Fruit fly (Drosophila melanogaster): Measurements from ENCODE around the gene eIF4H1.

The eIF4H1 gene

dm6 chrX:16484533-16484932 lies 36.1 kb downstream of the eIF4H1 start:
- TF ChIP-seq MBD-R2 (GFP tag; IDR thresholded peaks at IDR 0.05) = no peak
- no peak for TF ChIP-seq CG7928 (GFP tag; optimal IDR thresholded peaks at IDR 0.05)
- TF ChIP-seq Xrp1 (GFP tag; IDR thresholded peaks at IDR 0.05) = no peak
- TF ChIP-seq Ets65A (GFP tag) = peak; percentile 6
- TF ChIP-seq hth (optimal IDR thresholded peaks at IDR 0.05) = no peak
- TF ChIP-seq Neu2 (GFP tag; optimal IDR thresholded peaks at IDR 0.05; ENCODE audit: borderline replicate concordance) = peak; percentile 24
- TF ChIP-seq unpg (GFP tag; optimal IDR thresholded peaks at IDR 0.05) = no peak
- TF ChIP-seq Dad (GFP tag; optimal IDR thresholded peaks at IDR 0.05) = no peak
- no peak for TF ChIP-seq fd64A (GFP tag; optimal IDR thresholded peaks at IDR 0.05)
- TF ChIP-seq eve (GFP tag; optimal IDR thresholded peaks at IDR 0.05) = no peak
- TF ChIP-seq CG6765 (GFP tag; optimal IDR thresholded peaks at IDR 0.05) = no peak
- TF ChIP-seq CG8290 (GFP tag; optimal IDR thresholded peaks at IDR 0.05) = peak; percentile 93
- no peak for TF ChIP-seq CG8290 (tag; optimal IDR thresholded peaks at IDR 0.05)
- TF ChIP-seq Mad (GFP tag; optimal IDR thresholded peaks at IDR 0.05) = no peak
- no peak for TF ChIP-seq esg (GFP tag; conservative IDR thresholded peaks at IDR 0.05)
- TF ChIP-seq ssp (GFP tag; IDR thresholded peaks at IDR 0.05) = peak; percentile 34
- no peak for TF ChIP-seq CG32772 (GFP tag; IDR thresholded peaks at IDR 0.05)
- no peak for TF ChIP-seq fru (optimal IDR thresholded peaks at IDR 0.05)
- no peak for TF ChIP-seq CG7271 (tag; optimal IDR thresholded peaks at IDR 0.05)
- TF ChIP-seq CG13894 (tag; optimal IDR thresholded peaks at IDR 0.05) = no peak
- peak; percentile 46 for TF ChIP-seq stwl (tag; optimal IDR thresholded peaks at IDR 0.05)
- no peak for TF ChIP-seq Side (GFP tag; optimal IDR thresholded peaks at IDR 0.05)
- TF ChIP-seq otp (GFP tag; IDR thresholded peaks at IDR 0.05) = no peak
- TF ChIP-seq CG15011 (GFP tag; optimal IDR thresholded peaks at IDR 0.05) = no peak
- no peak for TF ChIP-seq crol (GFP tag; IDR thresholded peaks at IDR 0.05)
- no peak for TF ChIP-seq CG18599 (GFP tag; optimal IDR thresholded peaks at IDR 0.05)
- no peak for TF ChIP-seq so (GFP tag; IDR thresholded peaks at IDR 0.05)
- TF ChIP-seq gsb (GFP tag; IDR thresholded peaks at IDR 0.05) = no peak
- TF ChIP-seq Fer2 (tag; optimal IDR thresholded peaks at IDR 0.05) = no peak
- no peak for TF ChIP-seq pzg (GFP tag; optimal IDR thresholded peaks at IDR 0.05)
- no peak for TF ChIP-seq Hand (GFP tag; optimal IDR thresholded peaks at IDR 0.05)
- TF ChIP-seq Dfd (GFP tag; optimal IDR thresholded peaks at IDR 0.05) = peak in 1 of 2 experiments; percentile 19
- TF ChIP-seq CG7357 (GFP tag; IDR thresholded peaks at IDR 0.05) = peak; percentile 67
- no peak for TF ChIP-seq ab (GFP tag; optimal IDR thresholded peaks at IDR 0.05)
- no peak for TF ChIP-seq D19B (GFP tag; optimal IDR thresholded peaks at IDR 0.05)
- no peak for TF ChIP-seq disco-r (GFP tag; optimal IDR thresholded peaks at IDR 0.05)
- TF ChIP-seq tup (GFP tag; optimal IDR thresholded peaks at IDR 0.05) = no peak
- no peak for TF ChIP-seq Hr3 (GFP tag; optimal IDR thresholded peaks at IDR 0.05)
